Worm (Caenorhabditis elegans): Measurements from ENCODE around the gene cnep-1.

DNA sequence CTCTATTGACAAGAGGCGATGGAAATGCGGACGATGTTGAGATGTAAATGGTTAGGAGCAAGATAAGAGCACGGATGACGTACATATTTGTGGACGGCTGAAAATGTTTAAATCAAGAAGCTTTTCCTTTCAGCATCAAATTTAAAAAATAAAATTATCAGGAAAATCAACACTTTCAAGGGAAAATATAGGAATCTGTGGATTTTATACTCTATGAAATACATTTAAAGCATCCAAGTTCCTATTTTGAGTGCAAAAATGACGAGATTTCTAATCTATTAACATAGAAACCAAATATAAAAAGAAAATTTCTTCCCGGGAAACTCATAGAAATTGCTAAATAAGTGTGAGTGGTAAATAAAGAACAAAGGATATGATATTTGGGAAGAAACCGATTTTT lies 3.9 kb downstream of the cnep-1 start, which contains the start of gene F45E12.6:
- no peak for TF ChIP-seq W03F9.2 (tag; optimal IDR thresholded peaks at IDR 0.05)
- TF ChIP-seq him-1 (tag; optimal IDR thresholded peaks at IDR 0.05), result no peak

Data from whole organism, L4/young adult.